Worm (Caenorhabditis elegans) whole organism, late embryonic: ENCODE measurements around the gene M05D6.5.

Experiments used
- ama-1 ChIP-seq: fragments of 150-350 bp; optimal IDR thresholded peaks from 2 replicates; lab custom pipeline; 2014
- elt-2 ChIP-seq: sonication (generic microtip); optimal IDR thresholded peaks from 2 replicates; lab custom pipeline; 2016; ENCODE audit warnings: missing genetic modification reagents, missing genetic modification characterization, missing compliant biosample characterization
- fkh-10 ChIP-seq: fragments of 150-350 bp; optimal IDR thresholded peaks from 2 replicates; lab custom pipeline; 2014; ENCODE audit warnings: missing biosample characterization, missing genetic modification reagents, missing genetic modification characterization
- lim-6 ChIP-seq: sonication (generic microtip); optimal IDR thresholded peaks from 2 replicates; lab custom pipeline; 2016; ENCODE audit warnings: missing genetic modification characterization, missing compliant biosample characterization
- lin-11 ChIP-seq: fragments of 200-800 bp; sonication (Bioruptor generic); optimal IDR thresholded peaks from 2 replicates; lab custom pipeline; 2018; ENCODE audit warnings: mild to moderate bottlenecking, missing genetic modification characterization, missing compliant biosample characterization
- nfya-1 ChIP-seq: sonication (generic microtip); optimal IDR thresholded peaks from 2 replicates; lab custom pipeline; 2017; ENCODE audit warnings: missing genetic modification characterization, mild to moderate bottlenecking, missing compliant biosample characterization, antibody characterized with exemption, moderate library complexity
- nhr-11 ChIP-seq: fragments of 150-350 bp; optimal IDR thresholded peaks from 2 replicates; lab custom pipeline; 2014; ENCODE audit warnings: missing biosample characterization, missing genetic modification characterization
- unc-55 ChIP-seq: sonication (generic microtip); optimal IDR thresholded peaks from 2 replicates; lab custom pipeline; 2017; ENCODE audit warnings: missing biosample characterization, missing genetic modification reagents, missing genetic modification characterization
- unc-86 ChIP-seq: sonication (generic microtip); optimal IDR thresholded peaks from 2 replicates; lab custom pipeline; 2016; ENCODE audit warnings: missing genetic modification characterization, missing compliant biosample characterization

DNA sequence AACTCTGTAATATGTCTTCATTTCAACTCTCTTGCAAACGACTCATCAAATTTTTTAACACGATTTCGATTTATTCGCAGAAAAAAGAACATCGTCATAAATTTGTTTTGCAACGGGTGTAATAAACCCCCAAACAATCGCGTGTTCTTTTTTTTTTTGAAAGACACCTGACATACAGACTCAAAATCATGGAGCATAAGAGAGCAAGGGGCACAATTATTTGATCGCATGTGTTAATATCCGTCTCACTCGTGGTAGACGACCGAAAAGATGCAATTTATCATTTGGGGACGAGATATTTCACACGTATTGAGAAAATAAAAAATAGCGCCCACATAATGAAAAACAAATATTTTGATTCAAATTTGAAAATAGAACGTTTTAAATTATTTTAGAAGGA, 14.2 kb upstream of the M05D6.5 start:
- TF ChIP-seq ama-1 (lab: Kevin White, UChicago) (no peak), nfya-1 (tag; lab: Kevin White, UChicago) (no peak), fkh-10 (GFP tag; lab: Kevin White, UChicago) (no peak), unc-55 (no peak), lin-11 (tag; lab: Kevin White, UChicago) (no peak), nhr-11 (tag; lab: Kevin White, UChicago) (no peak), lim-6 (tag; lab: Kevin White, UChicago) (no peak), elt-2 (tag; lab: Kevin White, UChicago) (no peak), unc-86 (no peak)
